Worm (Caenorhabditis elegans): ENCODE measurements around the gene CC8.2.

Gene CC8.2

ce11 chrIV:3648634-3649240 is at the start of gene CC8.2:
Gene CC8.2, minus strand, starts transcription at chrIV:3648684.
- TF ChIP-seq W03F9.2 (tag; optimal IDR thresholded peaks at IDR 0.05): no peak
- no peak for TF ChIP-seq him-1 (tag; optimal IDR thresholded peaks at IDR 0.05)
- TF ChIP-seq dao-5 (tag; optimal IDR thresholded peaks at IDR 0.05): no peak

ce11 chrIV:3698201-3698600 is 49.7 kb upstream of the CC8.2 start, which contains the start of gene Y37E11AL.2:
Gene Y37E11AL.2, plus strand, starts transcription at chrIV:3698501.
- no peak for TF ChIP-seq W03F9.2 (tag; optimal IDR thresholded peaks at IDR 0.05)
- no peak for TF ChIP-seq dao-5 (tag; optimal IDR thresholded peaks at IDR 0.05)
- TF ChIP-seq him-1 (tag; optimal IDR thresholded peaks at IDR 0.05): no peak

- TF ChIP-seq dao-5 (tag; optimal IDR thresholded peaks at IDR 0.05): no peak
- TF ChIP-seq W03F9.2 (tag; optimal IDR thresholded peaks at IDR 0.05): no peak
- no peak for TF ChIP-seq him-1 (tag; optimal IDR thresholded peaks at IDR 0.05)
Measured at ce11 chrIV:3694638-3695037, 46.2 kb upstream of the CC8.2 start, which contains the start of the genes taf-6.2 and Y37E11AL.3. Gene taf-6.2, minus strand, starts transcription at chrIV:3694733. Gene Y37E11AL.3, plus strand, starts transcription at chrIV:3694935.

- no peak for TF ChIP-seq dao-5 (tag; optimal IDR thresholded peaks at IDR 0.05)
- TF ChIP-seq W03F9.2 (tag; optimal IDR thresholded peaks at IDR 0.05): no peak
Measured at ce11 chrIV:3688050-3688449, 39.6 kb upstream of the CC8.2 start.

- TF ChIP-seq him-1 (tag; optimal IDR thresholded peaks at IDR 0.05) (no peak), W03F9.2 (tag; optimal IDR thresholded peaks at IDR 0.05) (no peak), dao-5 (tag; optimal IDR thresholded peaks at IDR 0.05) (no peak)
Measured at ce11 chrIV:3686765-3687164, 38.3 kb upstream of the CC8.2 start, which contains the start of gene map-1. Gene map-1, minus strand, starts transcription at chrIV:3686865.

ce11 chrIV:3686260-3686659 is 37.8 kb upstream of the CC8.2 start:
- TF ChIP-seq W03F9.2 (tag; optimal IDR thresholded peaks at IDR 0.05): no peak
- no peak for TF ChIP-seq him-1 (tag; optimal IDR thresholded peaks at IDR 0.05)

- TF ChIP-seq dao-5 (tag; optimal IDR thresholded peaks at IDR 0.05): no peak
- TF ChIP-seq W03F9.2 (tag; optimal IDR thresholded peaks at IDR 0.05): no peak
- TF ChIP-seq him-1 (tag; optimal IDR thresholded peaks at IDR 0.05): no peak
Measured at ce11 chrIV:3681763-3682162, 33.3 kb upstream of the CC8.2 start.

ce11 chrIV:3668603-3669002 is 20.1 kb upstream of the CC8.2 start, which contains the start of gene fmil-1:
Gene fmil-1, minus strand, starts transcription at chrIV:3668703.
- TF ChIP-seq dao-5 (tag; optimal IDR thresholded peaks at IDR 0.05) (no peak), him-1 (tag; optimal IDR thresholded peaks at IDR 0.05) (no peak), W03F9.2 (tag; optimal IDR thresholded peaks at IDR 0.05) (no peak)

ce11 chrIV:3667796-3668195 is 19.3 kb upstream of the CC8.2 start:
- TF ChIP-seq dao-5 (tag; optimal IDR thresholded peaks at IDR 0.05) (no peak), him-1 (tag; optimal IDR thresholded peaks at IDR 0.05) (no peak), W03F9.2 (tag; optimal IDR thresholded peaks at IDR 0.05) (no peak)

ce11 chrIV:3666543-3666942 is 18.1 kb upstream of the CC8.2 start:
- TF ChIP-seq him-1 (tag; optimal IDR thresholded peaks at IDR 0.05): no peak
- TF ChIP-seq dao-5 (tag; optimal IDR thresholded peaks at IDR 0.05): no peak
- TF ChIP-seq W03F9.2 (tag; optimal IDR thresholded peaks at IDR 0.05): no peak

- TF ChIP-seq W03F9.2 (tag; optimal IDR thresholded peaks at IDR 0.05): no peak
- TF ChIP-seq him-1 (tag; optimal IDR thresholded peaks at IDR 0.05): no peak
- no peak for TF ChIP-seq dao-5 (tag; optimal IDR thresholded peaks at IDR 0.05)
Measured at ce11 chrIV:3665089-3665488, 16.6 kb upstream of the CC8.2 start.

ce11 chrIV:3662863-3663262 is 14.4 kb upstream of the CC8.2 start:
- TF ChIP-seq dao-5 (tag; optimal IDR thresholded peaks at IDR 0.05) (no peak), W03F9.2 (tag; optimal IDR thresholded peaks at IDR 0.05) (no peak), him-1 (tag; optimal IDR thresholded peaks at IDR 0.05) (no peak)

- TF ChIP-seq W03F9.2 (tag; optimal IDR thresholded peaks at IDR 0.05) (no peak), him-1 (tag; optimal IDR thresholded peaks at IDR 0.05) (no peak)
Measured at ce11 chrIV:3661117-3661634, 12.7 kb upstream of the CC8.2 start.

ce11 chrIV:3659951-3660350 is 11.5 kb upstream of the CC8.2 start:
- TF ChIP-seq dao-5 (tag; optimal IDR thresholded peaks at IDR 0.05) (no peak), him-1 (tag; optimal IDR thresholded peaks at IDR 0.05) (no peak), W03F9.2 (tag; optimal IDR thresholded peaks at IDR 0.05) (no peak)

ce11 chrIV:3655896-3656295 is 7.4 kb upstream of the CC8.2 start:
- TF ChIP-seq W03F9.2 (tag; optimal IDR thresholded peaks at IDR 0.05) (no peak), him-1 (tag; optimal IDR thresholded peaks at IDR 0.05) (no peak), dao-5 (tag; optimal IDR thresholded peaks at IDR 0.05) (no peak)
